Fruit fly (Drosophila melanogaster) ovary, adult (tissue): ENCODE data around the gene CG10413.

ENCODE experiments used
- CG17801 ChIP-seq: fragments of 200-800 bp; optimal IDR thresholded peaks from 2 replicates; lab custom pipeline; 2019; ENCODE audit warnings: missing biosample characterization, mild to moderate bottlenecking, missing genetic modification characterization, moderate library complexity; ENCODE audit not compliant: partially characterized antibody

CG10413 gene

DNA sequence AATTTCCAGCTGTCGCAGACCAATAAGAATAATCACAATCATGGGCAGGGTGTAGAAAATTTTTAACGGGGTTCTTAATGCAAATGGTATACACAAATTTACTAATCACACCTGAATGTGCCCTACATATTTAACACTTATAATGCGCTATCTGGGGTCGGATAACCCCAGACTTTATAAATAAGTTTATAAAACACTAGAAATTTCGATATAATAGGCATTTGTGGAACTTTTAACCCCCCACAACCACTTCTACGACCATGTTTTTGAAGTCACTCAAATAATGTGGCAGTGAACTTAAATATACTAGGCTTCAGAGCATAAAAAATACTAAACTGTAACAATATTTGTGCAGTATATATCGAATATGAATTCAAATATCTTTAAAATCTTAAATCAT is at the start of gene CG10413:
Gene CG10413 (minus strand): TSS at position 264 of the 400 bp plus-strand sequence.
- TF ChIP-seq CG17801, result peak; percentile 97

dm6 chr2L:18653328-18653675 is 48.3 kb upstream of the CG10413 start:
- no peak for TF ChIP-seq CG17801

- no peak for TF ChIP-seq CG17801
Measured at dm6 chr2L:18652663-18653327, 47.7 kb upstream of the CG10413 start, which contains the start of gene Cyp310a1. Cyp310a1 (minus strand) TSS chr2L:18653010.

- no peak for TF ChIP-seq CG17801
Measured at dm6 chr2L:18647857-18648652, 43.0 kb upstream of the CG10413 start.

- TF ChIP-seq CG17801, result no peak
Measured at dm6 chr2L:18645468-18645867, 40.4 kb upstream of the CG10413 start.

dm6 chr2L:18641087-18641486 is 36.0 kb upstream of the CG10413 start:
- TF ChIP-seq CG17801, result no peak

dm6 chr2L:18638945-18639344 is 33.9 kb upstream of the CG10413 start:
- no peak for TF ChIP-seq CG17801

DNA sequence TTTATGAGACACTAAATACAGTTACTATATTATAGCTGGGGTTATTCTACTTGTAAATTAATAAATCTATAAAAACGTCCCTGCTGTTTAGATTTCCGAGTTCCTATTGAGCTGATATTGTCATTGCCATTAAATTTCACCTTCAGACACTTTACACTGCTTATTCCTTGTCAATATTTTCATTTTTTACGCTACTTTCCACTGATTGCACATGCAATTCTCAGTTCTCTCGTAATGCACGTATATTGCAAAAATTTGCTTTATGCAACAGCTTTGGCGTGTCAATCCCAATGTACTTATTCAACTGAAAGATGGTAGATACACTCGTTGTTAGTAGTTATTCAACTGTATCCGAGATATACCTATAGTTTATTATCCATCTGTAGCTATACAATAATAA is 27.3 kb upstream of the CG10413 start:
- peak; percentile 26 for TF ChIP-seq CG17801

dm6 chr2L:18630611-18631221 is 25.7 kb upstream of the CG10413 start:
- no peak for TF ChIP-seq CG17801

DNA sequence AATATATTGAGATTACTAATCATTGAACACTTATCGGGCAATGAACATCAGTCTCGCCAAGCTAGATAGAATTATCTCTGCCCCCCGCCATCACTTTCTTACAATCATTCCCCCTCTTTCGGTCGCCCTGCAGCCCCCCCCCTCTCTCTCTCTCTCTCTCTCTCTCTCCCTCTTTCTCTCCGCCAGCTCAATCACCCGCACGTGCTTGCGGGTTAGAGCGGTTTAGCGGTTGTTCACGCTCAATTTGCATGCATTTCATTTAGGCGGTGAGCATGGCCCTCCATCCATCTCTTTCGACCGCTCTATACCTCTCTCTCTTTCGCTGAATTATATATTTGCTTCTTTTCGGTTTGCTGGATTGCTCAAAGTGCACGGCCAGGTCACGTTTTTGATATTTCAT is 24.1 kb upstream of the CG10413 start:
- no peak for TF ChIP-seq CG17801

DNA sequence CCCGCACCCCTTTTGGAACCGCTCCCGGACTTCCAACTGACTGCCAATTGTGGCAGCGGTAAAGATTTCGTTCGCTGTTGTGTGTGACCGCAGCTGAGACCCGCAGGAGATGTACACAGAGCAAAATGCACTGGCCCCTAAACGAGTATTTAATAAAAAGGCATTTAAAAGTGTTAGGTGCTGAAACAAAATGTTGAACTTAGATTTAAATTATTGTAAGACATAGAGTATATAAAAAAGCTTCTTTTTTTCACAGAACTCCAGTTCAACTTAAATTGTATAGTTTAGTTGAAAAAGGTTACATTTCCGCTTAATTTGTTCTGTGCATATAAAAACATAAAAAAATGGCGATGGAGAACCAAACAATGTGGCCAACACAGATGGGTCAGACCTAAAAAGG is 23.1 kb upstream of the CG10413 start:
- no peak for TF ChIP-seq CG17801

- no peak for TF ChIP-seq CG17801
Measured at dm6 chr2L:18626987-18627386, 21.9 kb upstream of the CG10413 start.

dm6 chr2L:18625470-18625869 is 20.4 kb upstream of the CG10413 start:
- TF ChIP-seq CG17801, result no peak

DNA sequence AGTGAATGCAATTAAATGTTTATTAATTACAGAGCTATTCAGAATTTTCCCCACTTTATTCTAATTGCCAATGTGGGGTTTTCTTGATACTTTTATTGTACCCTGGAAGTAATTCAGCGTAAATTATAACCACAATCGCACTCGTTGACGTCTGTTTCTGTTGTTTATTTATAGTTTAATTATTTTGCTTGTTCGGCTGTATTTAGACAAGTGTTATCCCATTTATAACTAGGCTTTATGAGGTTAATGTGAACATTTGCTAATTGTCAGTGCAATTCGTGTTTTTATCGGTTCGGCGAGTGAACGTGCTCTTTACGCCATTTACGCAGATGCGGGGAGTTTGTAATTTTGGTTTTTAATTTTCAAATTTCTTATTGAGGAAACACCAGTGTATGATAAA is 20.0 kb upstream of the CG10413 start:
- TF ChIP-seq CG17801, result no peak

- TF ChIP-seq CG17801, result no peak
Measured at dm6 chr2L:18624362-18624761, 19.3 kb upstream of the CG10413 start.

DNA sequence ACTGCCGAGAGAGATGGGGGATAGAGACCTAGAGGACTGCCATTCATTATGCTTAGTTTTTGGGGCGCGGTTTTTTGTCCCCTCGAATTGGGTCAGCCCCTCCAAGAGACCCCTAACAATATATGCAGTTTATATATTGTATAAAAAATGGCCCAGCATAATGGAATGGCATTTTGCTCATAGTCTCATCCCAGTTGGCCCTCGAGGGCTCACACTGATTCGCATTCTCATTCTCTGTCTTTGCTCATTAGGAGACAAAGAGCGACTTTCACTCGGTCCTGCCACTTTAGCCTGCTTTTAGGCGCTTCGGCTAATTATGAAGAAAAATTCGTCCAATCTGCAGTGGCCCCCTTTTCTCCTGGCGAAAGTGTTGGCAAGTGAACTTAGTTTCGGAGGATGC is 18.4 kb upstream of the CG10413 start:
- TF ChIP-seq CG17801, result no peak

- peak; percentile 93 for TF ChIP-seq CG17801
Measured at dm6 chr2L:18621357-18622211, 16.5 kb upstream of the CG10413 start.
